Fruit fly (Drosophila melanogaster) whole organism, wandering third instar larva: ENCODE measurements around the gene SmydA-9.

ENCODE experiments used
- Hr78 ChIP-seq: fragments of >200 bp; optimal IDR thresholded peaks from 2 replicates; lab custom pipeline; 2017; ENCODE audit warnings: missing biosample characterization, missing genetic modification characterization
- br ChIP-seq: fragments of 200-800 bp; sonication (Bioruptor generic); optimal IDR thresholded peaks from 2 replicates; lab custom pipeline; 2016; ENCODE audit warnings: missing biosample characterization, missing genetic modification characterization
- dl ChIP-seq, 2 experiments: fragments of 175-275, 200-275 bp in 1 of 2; fragments of 200-275 bp in 1 of 2; sonication (Bioruptor generic); optimal IDR thresholded peaks; lab custom pipeline; 2018; ENCODE audit warnings: mild to moderate bottlenecking in 2 of 2, missing biosample characterization in 2 of 2, missing genetic modification characterization in 2 of 2, moderate library complexity in 2 of 2; ENCODE audit not compliant: partially characterized antibody in 2 of 2, insufficient read depth in 1 of 2
- lola ChIP-seq: fragments of >200 bp; optimal IDR thresholded peaks from 2 replicates; lab custom pipeline; 2017; ENCODE audit warnings: missing biosample characterization, missing genetic modification characterization

DNA sequence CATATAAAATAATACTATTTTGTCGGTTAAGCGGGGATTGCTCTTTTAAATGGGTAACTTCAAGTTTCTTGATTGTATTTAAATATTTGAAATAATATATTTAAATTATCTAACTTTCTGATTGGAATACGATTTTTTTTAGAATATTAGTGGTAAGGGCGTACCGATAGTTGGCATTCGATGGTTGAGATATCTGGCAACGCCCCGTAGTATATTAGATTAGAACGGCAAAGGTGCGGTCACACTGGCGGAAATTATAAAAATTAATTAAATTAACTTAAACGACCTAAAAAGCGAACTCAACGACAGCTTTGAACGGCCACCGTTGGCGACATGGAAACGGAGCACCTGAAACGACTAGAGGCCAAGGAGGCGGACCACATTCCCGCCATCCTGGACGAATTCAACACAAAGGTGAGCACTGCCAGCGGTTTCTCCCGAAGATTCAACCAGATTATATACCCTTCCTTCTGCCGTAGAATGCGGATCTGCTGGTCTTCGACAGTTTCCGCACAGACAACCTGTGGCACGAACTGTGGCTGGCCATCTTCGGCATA, 45.4 kb upstream of the SmydA-9 start, which contains the start of gene ric8a:
- TF ChIP-seq dl (GFP tag; optimal IDR thresholded peaks at IDR 0.05; lab: Kevin White, UChicago; ENCODE audit: insufficient read depth in 1 of 2, partially characterized antibody in 2 of 2) (no peak), br (no peak), lola (GFP tag; lab: Kevin White, UChicago) (no peak), Hr78 (GFP tag; lab: Kevin White, UChicago) (no peak)
